Worm (Caenorhabditis elegans): ENCODE measurements around the gene K04A8.1.

The K04A8.1 gene

ce11 chrV:6559585-6559984 lies 6.6 kb upstream of the K04A8.1 start (continued):
- peak in 1 of 2 experiments; percentile 76 for TF ChIP-seq daf-16 (GFP tag; optimal IDR thresholded peaks at IDR 0.05)
- TF ChIP-seq daf-16 (tag; optimal IDR thresholded peaks at IDR 0.05): peak; percentile 68
- peak; percentile 74 for TF ChIP-seq php-3 (GFP tag; IDR thresholded peaks at IDR 0.05)
- TF ChIP-seq egl-27 (tag; optimal IDR thresholded peaks at IDR 0.05): no peak
- no peak for TF ChIP-seq snpc-4 (tag; optimal IDR thresholded peaks at IDR 0.05)
- TF ChIP-seq Y5F2A.4 (GFP tag; optimal IDR thresholded peaks at IDR 0.05): peak; percentile 53
- TF ChIP-seq T26A8.4 (GFP tag; IDR thresholded peaks at IDR 0.05): no peak
- TF ChIP-seq lim-7 (GFP tag; IDR thresholded peaks at IDR 0.05): peak; percentile 96
- 0 out of 2 replicates have a peak, but pooled peaks have one; percentile 68 for TF ChIP-seq Y105C5A.15 (GFP tag; IDR thresholded peaks at IDR 0.05)
- TF ChIP-seq set-16 (GFP tag; IDR thresholded peaks at IDR 0.05): no peak

- TF ChIP-seq snpc-4 (tag; optimal IDR thresholded peaks at IDR 0.05) (no peak), nhr-41 (GFP tag; IDR thresholded peaks at IDR 0.05) (no peak)
Observed at ce11 chrV:6561592-6561991, 4.5 kb upstream of the K04A8.1 start, which contains the start of gene spp-19. Gene spp-19, minus strand, starts transcription at chrV:6561692.

DNA sequence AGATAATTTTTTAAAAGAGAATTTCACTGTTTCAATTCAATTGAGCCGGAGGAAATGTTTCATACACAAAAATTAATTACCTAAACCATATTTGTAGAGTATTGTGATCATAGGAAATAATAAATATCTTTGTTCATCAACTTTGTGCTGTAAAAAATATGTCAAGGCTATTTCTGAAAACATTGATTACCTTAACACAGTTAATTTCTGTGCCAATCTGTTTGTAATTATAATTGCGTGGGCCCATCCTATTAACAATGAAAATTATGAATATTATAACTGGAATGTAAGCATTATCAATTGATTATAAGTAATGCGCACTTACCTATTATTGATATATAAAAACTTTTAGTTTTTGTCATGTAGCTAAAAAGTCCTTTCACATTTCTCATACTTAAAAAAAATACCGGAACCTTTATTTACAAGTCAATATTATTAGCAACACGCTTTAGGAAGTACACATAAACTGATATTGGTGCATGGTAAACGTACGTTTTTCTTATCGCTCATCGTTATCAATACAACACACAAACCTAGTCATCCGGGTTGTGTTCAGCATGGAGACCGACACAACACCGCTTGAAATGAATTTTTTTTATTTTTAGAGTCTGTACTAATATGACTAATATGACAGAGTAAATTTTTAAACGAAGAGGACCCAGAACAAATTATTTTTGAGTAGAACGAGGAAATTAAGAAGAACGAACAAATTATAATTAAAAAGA lies 9.4 kb downstream of the K04A8.1 start, which contains the start of gene fut-2:
fut-2 (minus strand) TSS at position 485 of the 725 bp plus-strand sequence.
- no peak for TF ChIP-seq madf-9 (GFP tag; conservative IDR thresholded peaks at IDR 0.05)
- TF ChIP-seq tag-97 (GFP tag; IDR thresholded peaks at IDR 0.05): no peak
- no peak for TF ChIP-seq spr-1 (tag; optimal IDR thresholded peaks at IDR 0.05)
- TF ChIP-seq Y5F2A.4 (GFP tag; optimal IDR thresholded peaks at IDR 0.05): no peak
- no peak for TF ChIP-seq egl-27 (tag; optimal IDR thresholded peaks at IDR 0.05)
- no peak for TF ChIP-seq ZK546.5 (tag; optimal IDR thresholded peaks at IDR 0.05)
- peak; percentile 90 for TF ChIP-seq nhr-28 (tag; optimal IDR thresholded peaks at IDR 0.05)
- no peak for TF ChIP-seq dpl-1 (GFP tag; optimal IDR thresholded peaks at IDR 0.05)
- TF ChIP-seq pqm-1 (tag; optimal IDR thresholded peaks at IDR 0.05): peak; percentile 98
- peak in 1 of 2 experiments; percentile 5 for TF ChIP-seq mdl-1 (tag; optimal IDR thresholded peaks at IDR 0.05)
- TF ChIP-seq T20F7.1 (GFP tag; optimal IDR thresholded peaks at IDR 0.05): no peak
- no peak for TF ChIP-seq nhr-77 (tag; optimal IDR thresholded peaks at IDR 0.05)
- no peak for TF ChIP-seq nhr-11 (tag; optimal IDR thresholded peaks at IDR 0.05)
- no peak for TF ChIP-seq mdt-29 (GFP tag; IDR thresholded peaks at IDR 0.05)
- no peak for TF ChIP-seq hmg-1.1 (GFP tag; IDR thresholded peaks at IDR 0.05)
- no peak for TF ChIP-seq zip-2 (tag; optimal IDR thresholded peaks at IDR 0.05)
- TF ChIP-seq zip-11 (GFP tag; IDR thresholded peaks at IDR 0.05): no peak
- TF ChIP-seq zfp-2 (tag; optimal IDR thresholded peaks at IDR 0.05): no peak
- no peak for TF ChIP-seq ceh-28 (tag; optimal IDR thresholded peaks at IDR 0.05)
- no peak for TF ChIP-seq ZK337.2 (GFP tag; IDR thresholded peaks at IDR 0.05)
- TF ChIP-seq egl-43 (GFP tag; IDR thresholded peaks at IDR 0.05): no peak
- TF ChIP-seq ceh-44 (GFP tag; IDR thresholded peaks at IDR 0.05): no peak
- no peak for TF ChIP-seq D1046.2 (GFP tag; IDR thresholded peaks at IDR 0.05)
- TF ChIP-seq ceh-20 (GFP tag; IDR thresholded peaks at IDR 0.05): no peak
- no peak for TF ChIP-seq daf-16 (GFP tag; optimal IDR thresholded peaks at IDR 0.05)
- TF ChIP-seq daf-16 (tag; optimal IDR thresholded peaks at IDR 0.05): peak; percentile 96
- TF ChIP-seq aha-1 (tag): peak; percentile 90
- TF ChIP-seq ces-1 (GFP tag; optimal IDR thresholded peaks at IDR 0.05): no peak
- TF ChIP-seq lin-1 (GFP tag; IDR thresholded peaks at IDR 0.05): no peak
- TF ChIP-seq dmd-6 (GFP tag; IDR thresholded peaks at IDR 0.05): peak; percentile 33; the same call in 1 of the 2 replicates
- no peak for TF ChIP-seq nhr-76 (tag; optimal IDR thresholded peaks at IDR 0.05)
- peak; percentile 67 for TF ChIP-seq dve-1 (tag; optimal IDR thresholded peaks at IDR 0.05; ENCODE audit: insufficient read depth)
- no peak for TF ChIP-seq skn-1 (tag; optimal IDR thresholded peaks at IDR 0.05)
- TF ChIP-seq spr-3 (GFP tag; optimal IDR thresholded peaks at IDR 0.05): no peak
- no peak for TF ChIP-seq unc-62 (GFP tag; optimal IDR thresholded peaks at IDR 0.05 in 1 of 2)
- TF ChIP-seq unc-62 (tag; optimal IDR thresholded peaks at IDR 0.05): no peak
- TF ChIP-seq php-3 (GFP tag; IDR thresholded peaks at IDR 0.05): no peak
- TF ChIP-seq daf-8 (GFP tag; IDR thresholded peaks at IDR 0.05): no peak
- TF ChIP-seq madf-5 (GFP tag; IDR thresholded peaks at IDR 0.05): no peak
- TF ChIP-seq R02D3.7 (tag; optimal IDR thresholded peaks at IDR 0.05): no peak
- TF ChIP-seq unc-39 (tag; optimal IDR thresholded peaks at IDR 0.05): no peak
